Fruit fly (Drosophila melanogaster) whole organism, embryonic: Measurements from ENCODE around the gene Datp.

Source experiments
- Aef1 ChIP-seq: fragments of 200-800 bp; sonication (Bioruptor generic); IDR thresholded peaks from 3 replicates; pipeline ENCODE4 v1.3.6; 2022; ENCODE audit warnings: missing biosample characterization, missing genetic modification characterization
- Awh ChIP-seq: fragments of 200-800 bp; sonication (Bioruptor generic); IDR thresholded peaks from 2 replicates; pipeline ENCODE4, ENCODE4 v1.3.6; 2022; ENCODE audit warnings: missing biosample characterization, missing genetic modification characterization
- C15 ChIP-seq: fragments of 200-800 bp; sonication (Bioruptor generic); IDR thresholded peaks from 3 replicates; pipeline ENCODE4 v1.3.6; 2022; ENCODE audit warnings: missing biosample characterization, missing genetic modification characterization
- CG10209 ChIP-seq: fragments of 200-800 bp; sonication (Bioruptor generic); optimal IDR thresholded peaks from 3 replicates; lab custom pipeline; 2017; ENCODE audit warnings: missing biosample characterization, mild to moderate bottlenecking, missing genetic modification characterization, missing genetic modification reagents
- CG10274 ChIP-seq: fragments of 200-800 bp; sonication (Bioruptor generic); optimal IDR thresholded peaks from 3 replicates; lab custom pipeline; 2017; ENCODE audit warnings: missing biosample characterization, mild to moderate bottlenecking, missing genetic modification characterization
- CG10543 ChIP-seq: fragments of 200-800 bp; sonication (Bioruptor generic); optimal IDR thresholded peaks from 3 replicates; lab custom pipeline; 2017; ENCODE audit warnings: missing biosample characterization, mild to moderate bottlenecking, missing genetic modification characterization, moderate library complexity
- CG11093 ChIP-seq: fragments of 200-800 bp; sonication (Bioruptor generic); IDR thresholded peaks from 3 replicates; pipeline ENCODE4 v1.3.6; 2022; ENCODE audit warnings: missing biosample characterization, missing genetic modification characterization
- CG11247 ChIP-seq: fragments of 200-800 bp; sonication (Bioruptor generic); IDR thresholded peaks from 2 replicates; pipeline ENCODE4 v1.3.6; 2022; ENCODE audit warnings: missing biosample characterization, missing genetic modification characterization
- CG12299 ChIP-seq: fragments of 200-800 bp; sonication (Bioruptor generic); optimal IDR thresholded peaks from 2 replicates; lab custom pipeline; 2018; ENCODE audit warnings: missing biosample characterization, mild to moderate bottlenecking, missing genetic modification characterization
- CG16813 ChIP-seq: fragments of 200-800 bp; sonication (Bioruptor generic); IDR thresholded peaks from 3 replicates; pipeline ENCODE4 v1.3.6; 2022; ENCODE audit warnings: missing biosample characterization, missing genetic modification characterization; ENCODE audit not compliant: partially characterized antibody
- CG16815 ChIP-seq: fragments of 200-800 bp; sonication (Bioruptor generic); optimal IDR thresholded peaks from 3 replicates; lab custom pipeline; 2017; ENCODE audit warnings: missing biosample characterization, mild to moderate bottlenecking, missing genetic modification characterization
- CG17568 ChIP-seq: fragments of 200-800 bp; sonication (Bioruptor generic); optimal IDR thresholded peaks from 2 replicates; lab custom pipeline; 2018; ENCODE audit warnings: missing biosample characterization, mild to moderate bottlenecking, missing genetic modification characterization, moderate library complexity
- CG18619 ChIP-seq: fragments of 200-800 bp; sonication (Bioruptor generic); optimal IDR thresholded peaks from 3 replicates; lab custom pipeline; 2017; ENCODE audit warnings: missing biosample characterization, mild to moderate bottlenecking, missing genetic modification characterization
- CG2889 ChIP-seq: fragments of 200-800 bp; sonication (Bioruptor generic); IDR thresholded peaks from 3 replicates; pipeline ENCODE4 v1.3.6; 2022; ENCODE audit warnings: missing biosample characterization, missing genetic modification characterization
- CG3838 ChIP-seq: fragments of 200-800 bp; sonication (Bioruptor generic); optimal IDR thresholded peaks from 3 replicates; lab custom pipeline; 2016; ENCODE audit warnings: missing biosample characterization, missing genetic modification characterization
- CG4282 ChIP-seq: fragments of 200-800 bp; sonication (Bioruptor generic); optimal IDR thresholded peaks from 2 replicates; lab custom pipeline; 2016; ENCODE audit warnings: missing biosample characterization, missing genetic modification characterization
- CG4360 ChIP-seq: fragments of 200-800 bp; sonication (Bioruptor generic); IDR thresholded peaks from 2 replicates; pipeline ENCODE4 v1.3.6; 2022; ENCODE audit warnings: missing biosample characterization, missing genetic modification characterization
- CG4424 ChIP-seq: fragments of 200-800 bp; sonication (Bioruptor generic); optimal IDR thresholded peaks from 3 replicates; lab custom pipeline; 2016; ENCODE audit warnings: missing biosample characterization, missing genetic modification characterization
- CG4617 ChIP-seq: fragments of 200-800 bp; sonication (Bioruptor generic); optimal IDR thresholded peaks from 3 replicates; lab custom pipeline; 2016; ENCODE audit warnings: missing biosample characterization, missing genetic modification characterization, borderline replicate concordance
- CG4820 ChIP-seq: fragments of 200-800 bp; sonication (Bioruptor generic); optimal IDR thresholded peaks from 3 replicates; lab custom pipeline; 2016; ENCODE audit warnings: missing biosample characterization, missing genetic modification characterization
- CG5180 ChIP-seq: fragments of 200-800 bp; sonication (Bioruptor generic); optimal IDR thresholded peaks from 3 replicates; lab custom pipeline; 2017; ENCODE audit warnings: missing biosample characterization, missing genetic modification characterization, mild to moderate bottlenecking, moderate library complexity, missing genetic modification reagents
- CG6175 ChIP-seq: fragments of 200-800 bp; sonication (Bioruptor generic); IDR thresholded peaks from 3 replicates; pipeline ENCODE4 v1.3.6; 2022; ENCODE audit warnings: missing biosample characterization, missing genetic modification characterization
- CG9932 ChIP-seq: fragments of 200-800 bp; sonication (Bioruptor generic); IDR thresholded peaks from 2 replicates; pipeline ENCODE4 v1.3.6; 2022; ENCODE audit warnings: missing biosample characterization, missing genetic modification characterization
- D19A ChIP-seq: fragments of 200-800 bp; optimal IDR thresholded peaks from 3 replicates; lab custom pipeline; 2019; ENCODE audit warnings: missing biosample characterization, mild to moderate bottlenecking, missing genetic modification characterization, moderate library complexity
- Fer1 ChIP-seq: fragments of 200-800 bp; sonication (Bioruptor generic); optimal IDR thresholded peaks from 2 replicates; lab custom pipeline; 2017; ENCODE audit warnings: missing biosample characterization, mild to moderate bottlenecking, missing genetic modification characterization
- HLH54F ChIP-seq: fragments of 200-800 bp; sonication (Bioruptor generic); optimal IDR thresholded peaks from 3 replicates; lab custom pipeline; 2016; ENCODE audit warnings: missing biosample characterization, missing genetic modification characterization
- Hr51 ChIP-seq, 2 experiments: fragments of 200-800 bp; sonication (Bioruptor generic); optimal IDR thresholded peaks; 2 replicates in 1 of 2; 3 replicates in 1 of 2; lab custom pipeline; 2016 to 2018; ENCODE audit warnings: missing biosample characterization in 2 of 2, missing genetic modification characterization in 2 of 2, mild to moderate bottlenecking in 1 of 2, moderate library complexity in 1 of 2
- MBD-R2 ChIP-seq: fragments of 200-800 bp; sonication (Bioruptor generic); IDR thresholded peaks from 2 replicates; pipeline ENCODE4 v1.3.6; 2022; ENCODE audit warnings: missing biosample characterization, missing genetic modification characterization
- Mrtf ChIP-seq: fragments of 200-800 bp; sonication (Bioruptor generic); IDR thresholded peaks from 3 replicates; pipeline ENCODE4 v1.3.6; 2022; ENCODE audit warnings: missing biosample characterization, missing genetic modification characterization
- NFAT ChIP-seq: fragments of 200-800 bp; sonication (Bioruptor generic); IDR thresholded peaks from 2 replicates; pipeline ENCODE4 v1.3.6; 2022; ENCODE audit warnings: missing biosample characterization, missing genetic modification characterization
- NK7.1 ChIP-seq: fragments of 200-800 bp; sonication (Bioruptor generic); optimal IDR thresholded peaks from 3 replicates; lab custom pipeline; 2016; ENCODE audit warnings: missing biosample characterization, missing genetic modification characterization
- Nf-YC ChIP-seq: fragments of 200-800 bp; optimal IDR thresholded peaks from 3 replicates; lab custom pipeline; 2019; ENCODE audit warnings: missing biosample characterization, mild to moderate bottlenecking, missing genetic modification characterization, moderate library complexity
- Opbp ChIP-seq: fragments of 200-800 bp; sonication (Bioruptor generic); IDR thresholded peaks from 3 replicates; pipeline ENCODE4 v1.3.6; 2022; ENCODE audit warnings: missing biosample characterization, missing genetic modification characterization; ENCODE audit not compliant: partially characterized antibody
- Ptx1 ChIP-seq: fragments of 200-800 bp; sonication (Bioruptor generic); IDR thresholded peaks from 2 replicates; pipeline ENCODE4 v1.3.6; 2022; ENCODE audit warnings: missing biosample characterization, missing genetic modification characterization
- Side ChIP-seq: fragments of 200-800 bp; sonication (Bioruptor generic); optimal IDR thresholded peaks from 2 replicates; lab custom pipeline; 2016; ENCODE audit warnings: missing biosample characterization, missing genetic modification characterization
- Sin3A ChIP-seq: fragments of >200 bp; optimal IDR thresholded peaks from 2 replicates; lab custom pipeline; 2018
- Sry-β ChIP-seq: fragments of 200-800 bp; sonication (Bioruptor generic); optimal IDR thresholded peaks from 2 replicates; lab custom pipeline; 2018; ENCODE audit warnings: missing biosample characterization, mild to moderate bottlenecking, missing genetic modification characterization, moderate library complexity
- ab ChIP-seq: fragments of 200-800 bp; sonication (Bioruptor generic); optimal IDR thresholded peaks from 2 replicates; lab custom pipeline; 2016; ENCODE audit warnings: missing biosample characterization, missing genetic modification characterization
- caup ChIP-seq: fragments of 200-800 bp; sonication (Bioruptor generic); optimal IDR thresholded peaks from 3 replicates; lab custom pipeline; 2017; ENCODE audit warnings: missing biosample characterization, mild to moderate bottlenecking, missing genetic modification characterization, moderate library complexity; ENCODE audit not compliant: severe bottlenecking
- corto ChIP-seq: fragments of 200-800 bp; sonication (Bioruptor generic); optimal IDR thresholded peaks from 2 replicates; lab custom pipeline; 2016; ENCODE audit warnings: missing biosample characterization, mild to moderate bottlenecking, missing genetic modification characterization, moderate library complexity
- grn ChIP-seq: fragments of 200-800 bp; sonication (Bioruptor generic); optimal IDR thresholded peaks from 3 replicates; lab custom pipeline; 2017; ENCODE audit warnings: missing biosample characterization, missing genetic modification characterization
- gsb ChIP-seq: fragments of 200-800 bp; sonication (Bioruptor generic); IDR thresholded peaks from 2 replicates; pipeline ENCODE4 v1.3.6; 2022; ENCODE audit warnings: missing biosample characterization, missing genetic modification characterization
- h ChIP-seq: fragments of >200 bp; optimal IDR thresholded peaks from 2 replicates; lab custom pipeline; 2017
- pfk ChIP-seq: fragments of 200-800 bp; sonication (Bioruptor generic); optimal IDR thresholded peaks from 2 replicates; lab custom pipeline; 2018; ENCODE audit warnings: missing biosample characterization, mild to moderate bottlenecking, missing genetic modification characterization, moderate library complexity
- scrt ChIP-seq: fragments of 200-800 bp; sonication (Bioruptor generic); optimal IDR thresholded peaks from 2 replicates; lab custom pipeline; 2018; ENCODE audit warnings: missing biosample characterization, mild to moderate bottlenecking, missing genetic modification characterization, moderate library complexity
- slp2 ChIP-seq: fragments of 200-800 bp; sonication (Bioruptor generic); optimal IDR thresholded peaks from 2 replicates; lab custom pipeline; 2016; ENCODE audit warnings: missing biosample characterization, missing genetic modification characterization
- sug ChIP-seq: fragments of 200-800 bp; optimal IDR thresholded peaks from 2 replicates; lab custom pipeline; 2019; ENCODE audit warnings: missing biosample characterization, mild to moderate bottlenecking, missing genetic modification characterization, moderate library complexity
- tx ChIP-seq: fragments of 200-800 bp; sonication (Bioruptor generic); optimal IDR thresholded peaks from 2 replicates; lab custom pipeline; 2016; ENCODE audit warnings: missing biosample characterization, missing genetic modification characterization
- usp ChIP-seq: fragments of >200 bp; optimal IDR thresholded peaks from 2 replicates; lab custom pipeline; 2017; ENCODE audit warnings: missing biosample characterization, missing genetic modification characterization

The Datp gene

dm6 chr2L:9918020-9918959, 20.3 kb downstream of the Datp start, which contains the start of the genes CG5885 and CG4598 (continued):
- TF ChIP-seq Sry-β (GFP tag; lab: Kevin White, UChicago) (no peak), CG4424 (GFP tag; lab: Kevin White, UChicago) (peak; percentile 63), CG11247 (GFP tag; lab: Robert Waterston, UW) (no peak; the same call in 1 of the 2 replicates), CG4617 (GFP tag; lab: Kevin White, UChicago) (peak; percentile 48), ab (GFP tag; lab: Kevin White, UChicago) (no peak), scrt (peak; percentile 78), CG4282 (GFP tag; lab: Kevin White, UChicago) (no peak), CG4360 (GFP tag; lab: Robert Waterston, UW) (no peak), D19A (tag; lab: Kevin White, UChicago) (peak; percentile 99), sug (tag; lab: Kevin White, UChicago) (peak; percentile 70), Side (GFP tag; lab: Kevin White, UChicago) (no peak), CG6175 (GFP tag; lab: Robert Waterston, UW) (no peak), CG4820 (GFP tag; lab: Kevin White, UChicago) (peak; percentile 84), Ptx1 (peak; percentile 62), CG9932 (peak; percentile 82), tx (peak; percentile 46), grn (GFP tag; lab: Kevin White, UChicago) (no peak), caup (GFP tag; lab: Kevin White, UChicago) (peak; percentile 59), Opbp (GFP tag; lab: Robert Waterston, UW) (peak; percentile 89), CG2889 (0 out of 3 replicates have a peak, but pooled peaks have one; percentile 28), pfk (GFP tag; lab: Kevin White, UChicago) (no peak), usp (GFP tag; lab: Kevin White, UChicago) (no peak), Aef1 (GFP tag; lab: Robert Waterston, UW) (peak; percentile 43; the same call in 2 of the 3 replicates), NK7.1 (no peak), C15 (GFP tag; lab: Robert Waterston, UW) (0 out of 3 replicates have a peak, but pooled peaks have one; percentile 17), NFAT (GFP tag; lab: Robert Waterston, UW) (peak; percentile 50), CG10543 (GFP tag; lab: Kevin White, UChicago) (peak; percentile 73), CG18619 (GFP tag; lab: Kevin White, UChicago) (peak; percentile 69), h (no peak), CG11093 (GFP tag; lab: Robert Waterston, UW) (no peak), Hr51 (GFP tag; optimal IDR thresholded peaks at IDR 0.05; lab: Kevin White, UChicago) (peak; percentile 11 to 81), gsb (GFP tag; lab: Robert Waterston, UW) (no peak), corto (no peak), Sin3A (peak; percentile 46), CG10209 (GFP tag; lab: Kevin White, UChicago) (peak; percentile 66), Awh (GFP tag; lab: Robert Waterston, UW) (peak; percentile 78), CG17568 (no peak), CG10274 (GFP tag; lab: Kevin White, UChicago) (no peak), CG5180 (peak; percentile 48), slp2 (GFP tag; lab: Kevin White, UChicago) (no peak), Mrtf (GFP tag; lab: Robert Waterston, UW) (peak; percentile 65; the same call in 2 of the 3 replicates), Nf-YC (tag; lab: Kevin White, UChicago) (peak; percentile 67), CG16815 (peak; percentile 40), CG12299 (tag; lab: Kevin White, UChicago) (peak; percentile 2), CG16813 (peak; percentile 83), Fer1 (GFP tag; lab: Kevin White, UChicago) (peak; percentile 48), HLH54F (GFP tag; lab: Kevin White, UChicago) (peak; percentile 41), MBD-R2 (GFP tag; lab: Robert Waterston, UW) (peak; percentile 66), CG3838 (peak; percentile 57)
